Fruit fly (Drosophila melanogaster): ENCODE results near the gene Acox3.
A peak's percentile ranks its signal among the peaks of the same experiment; 100 is the strongest.

Acox3 gene

DNA sequence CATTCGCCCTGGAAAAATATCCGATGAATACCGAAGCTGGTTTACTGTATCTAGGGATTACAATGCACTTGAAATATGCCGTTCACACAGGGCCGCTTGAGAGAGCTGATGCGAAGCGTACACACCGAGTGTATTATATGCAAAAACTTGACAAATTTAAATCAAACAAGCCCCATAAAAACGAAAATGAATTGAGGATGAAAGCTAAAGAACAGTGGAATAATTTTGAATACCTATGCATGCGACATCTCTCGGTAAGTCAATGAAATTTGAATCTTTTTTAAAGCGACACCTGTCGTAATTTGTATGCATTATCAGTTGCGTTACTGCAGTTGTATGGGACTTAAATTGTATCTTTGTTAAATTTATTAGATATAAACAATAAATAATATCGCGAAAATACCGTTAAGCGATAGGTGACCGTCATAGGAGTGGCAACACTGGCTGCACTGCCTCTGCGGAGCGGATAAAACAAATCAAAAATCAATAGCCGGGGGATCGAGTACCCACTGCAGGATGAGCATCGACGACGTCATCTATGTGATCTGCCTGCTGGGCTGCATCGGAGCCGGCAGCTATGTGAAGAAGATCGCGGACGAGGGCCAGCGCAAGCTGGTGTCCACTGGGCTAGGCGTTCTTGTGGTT is 7.9 kb upstream of the Acox3 start, which contains the start of gene frj (continued):
- no peak for TF ChIP-seq Ravus (GFP tag; IDR thresholded peaks at IDR 0.05)
- TF ChIP-seq CG13296 (GFP tag; optimal IDR thresholded peaks at IDR 0.05): peak; percentile 4
- TF ChIP-seq H15 (GFP tag; IDR thresholded peaks at IDR 0.05): no peak
- peak; percentile 63 for TF ChIP-seq Chrac-16 (GFP tag; optimal IDR thresholded peaks at IDR 0.05)
- peak; percentile 77 for TF ChIP-seq CG9932 (GFP tag; IDR thresholded peaks at IDR 0.05)
- peak; percentile 51; the same call in 1 of the 2 replicates for TF ChIP-seq ttk (GFP tag; IDR thresholded peaks at IDR 0.05)
- peak in 1 of 2 experiments; percentile 32 for TF ChIP-seq insv (GFP tag; optimal IDR thresholded peaks at IDR 0.05)
- peak; percentile 65 for TF ChIP-seq dm (GFP tag; optimal IDR thresholded peaks at IDR 0.05)
- peak; percentile 80 for TF ChIP-seq CoRest (tag; optimal IDR thresholded peaks at IDR 0.05)
- 0 out of 3 replicates have a peak, but pooled peaks have one; percentile 30 for TF ChIP-seq CG11695 (GFP tag; IDR thresholded peaks at IDR 0.05)
- peak; percentile 47 for TF ChIP-seq CG3065 (GFP tag; optimal IDR thresholded peaks at IDR 0.05)
- TF ChIP-seq btn (GFP tag; optimal IDR thresholded peaks at IDR 0.05): no peak
- TF ChIP-seq CG10565 (GFP tag; optimal IDR thresholded peaks at IDR 0.05): no peak
- TF ChIP-seq wor (GFP tag; IDR thresholded peaks at IDR 0.05): no peak
- TF ChIP-seq CG16815 (GFP tag; optimal IDR thresholded peaks at IDR 0.05): peak; percentile 61
- TF ChIP-seq tx (GFP tag; optimal IDR thresholded peaks at IDR 0.05): peak; percentile 73
- TF ChIP-seq hbn (GFP tag; IDR thresholded peaks at IDR 0.05; ENCODE audit: partially characterized antibody): 0 out of 2 replicates have a peak, but pooled peaks have one; percentile 26
- TF ChIP-seq lov (optimal IDR thresholded peaks at IDR 0.05): no peak
- peak; percentile 47; the same call in 1 of the 3 replicates for TF ChIP-seq lov (GFP tag; IDR thresholded peaks at IDR 0.05)
- TF ChIP-seq ap (GFP tag; IDR thresholded peaks at IDR 0.05): no peak
- peak; percentile 19 for TF ChIP-seq Deaf1 (tag; optimal IDR thresholded peaks at IDR 0.05)
- no peak for TF ChIP-seq Awh (GFP tag; IDR thresholded peaks at IDR 0.05)
- TF ChIP-seq nerfin-1 (tag; optimal IDR thresholded peaks at IDR 0.05): peak; percentile 71
- TF ChIP-seq sisA (GFP tag; IDR thresholded peaks at IDR 0.05): peak; percentile 68
- peak; percentile 59; the same call in 1 of the 2 replicates for TF ChIP-seq CG42726 (GFP tag; IDR thresholded peaks at IDR 0.05; ENCODE audit: partially characterized antibody)
- no peak for TF ChIP-seq Fer2 (tag; optimal IDR thresholded peaks at IDR 0.05)
- TF ChIP-seq Atf6 (GFP tag; IDR thresholded peaks at IDR 0.05): 0 out of 2 replicates have a peak, but pooled peaks have one; percentile 8
- TF ChIP-seq CG2889 (GFP tag; IDR thresholded peaks at IDR 0.05): 0 out of 3 replicates have a peak, but pooled peaks have one; percentile 5
- TF ChIP-seq CG3407 (GFP tag; optimal IDR thresholded peaks at IDR 0.05): no peak
- peak; percentile 29 for TF ChIP-seq MESR4 (GFP tag; optimal IDR thresholded peaks at IDR 0.05)
- peak; percentile 46 for TF ChIP-seq CG31388 (GFP tag; optimal IDR thresholded peaks at IDR 0.05)
- no peak for TF ChIP-seq CG7963 (GFP tag; IDR thresholded peaks at IDR 0.05; ENCODE audit: partially characterized antibody)
- TF ChIP-seq cato (GFP tag; optimal IDR thresholded peaks at IDR 0.05; ENCODE audit: borderline replicate concordance): peak; percentile 61
- no peak for TF ChIP-seq Taf1 (GFP tag; IDR thresholded peaks at IDR 0.05)
- TF ChIP-seq CG12391 (tag; optimal IDR thresholded peaks at IDR 0.05): peak; percentile 73
- peak; percentile 74 for TF ChIP-seq CG17361 (GFP tag; IDR thresholded peaks at IDR 0.05)
- peak; percentile 56 for TF ChIP-seq CG11247 (GFP tag; IDR thresholded peaks at IDR 0.05)
- no peak for TF ChIP-seq TFAM (GFP tag; optimal IDR thresholded peaks at IDR 0.05)
- peak; percentile 74 for TF ChIP-seq CG2120 (GFP tag; optimal IDR thresholded peaks at IDR 0.05)
- TF ChIP-seq CG2875 (GFP tag; optimal IDR thresholded peaks at IDR 0.05): peak; percentile 55
- TF ChIP-seq CG4404 (GFP tag; IDR thresholded peaks at IDR 0.05): peak; percentile 49; the same call in 1 of the 2 replicates
- peak; percentile 58 for TF ChIP-seq Sox102F (GFP tag; optimal IDR thresholded peaks at IDR 0.05)
- peak; percentile 90 for TF ChIP-seq row (GFP tag; IDR thresholded peaks at IDR 0.05)
- TF ChIP-seq Pdp1 (GFP tag; optimal IDR thresholded peaks at IDR 0.05): peak; percentile 56 to 65
- TF ChIP-seq CG12155 (GFP tag; optimal IDR thresholded peaks at IDR 0.05): peak; percentile 45
- TF ChIP-seq gro (GFP tag; optimal IDR thresholded peaks at IDR 0.05): peak; percentile 62
- TF ChIP-seq slp2 (GFP tag; optimal IDR thresholded peaks at IDR 0.05): peak; percentile 56
- TF ChIP-seq lmd (GFP tag; IDR thresholded peaks at IDR 0.05): peak; percentile 76
- TF ChIP-seq CG11456 (GFP tag; IDR thresholded peaks at IDR 0.05): peak; percentile 76
- no peak for TF ChIP-seq CG12071 (GFP tag; optimal IDR thresholded peaks at IDR 0.05)

All from whole organism, embryonic.